Worm (Caenorhabditis elegans): ENCODE data around the gene R11D1.2.

R11D1.2 gene

DNA sequence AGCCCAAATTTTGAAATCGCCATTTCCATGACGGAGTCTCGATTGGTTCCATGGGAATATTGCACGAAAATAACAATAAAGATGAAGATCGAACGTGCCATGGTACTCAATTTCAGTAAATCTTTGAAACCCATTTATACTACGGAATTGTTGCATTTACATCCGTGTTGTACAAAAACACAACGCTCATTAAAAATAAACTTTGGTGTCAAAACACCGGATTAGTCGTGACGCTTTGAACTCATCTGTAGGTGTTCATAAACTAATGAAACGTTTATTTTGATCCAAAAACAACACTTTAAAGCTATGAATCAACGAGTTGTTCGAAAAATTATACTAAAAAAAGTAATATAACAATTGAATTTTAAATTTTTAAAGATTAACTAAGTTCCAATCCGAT, 5.7 kb downstream of the R11D1.2 start, which contains the start of gene R11D1.4:
Gene R11D1.4, minus strand, starts transcription at position 101 of the 400 bp plus-strand sequence.
- TF ChIP-seq ceh-27 (GFP tag; optimal IDR thresholded peaks at IDR 0.05) (no peak), fkh-3 (tag; optimal IDR thresholded peaks at IDR 0.05) (no peak)

DNA sequence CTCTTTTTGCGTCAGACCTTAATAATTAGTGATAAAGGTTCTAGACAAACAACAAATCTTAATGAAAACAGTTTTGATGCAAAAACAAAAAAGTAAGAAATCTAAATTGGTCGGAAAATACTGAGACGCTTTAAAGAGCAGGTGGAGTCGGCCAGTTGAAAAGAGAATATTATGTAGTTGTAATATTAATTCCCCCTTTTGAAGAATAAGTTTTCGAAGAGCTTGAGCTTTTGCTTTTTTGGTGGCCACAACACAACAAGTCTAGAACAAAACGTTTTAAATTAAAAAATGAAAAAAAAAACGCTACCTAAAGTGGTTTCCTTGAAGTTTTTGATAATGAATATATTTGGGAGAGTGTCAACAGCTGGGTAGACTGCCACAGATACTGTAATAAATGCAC, 8.0 kb downstream of the R11D1.2 start, which contains the start of gene str-178:
Gene str-178, minus strand, starts transcription at position 101 of the 400 bp plus-strand sequence.
- TF ChIP-seq F10E7.11 (tag; optimal IDR thresholded peaks at IDR 0.05) (no peak), nfya-1 (tag; optimal IDR thresholded peaks at IDR 0.05; ENCODE audit: borderline replicate concordance, insufficient read depth) (no peak), attf-5 (GFP tag; optimal IDR thresholded peaks at IDR 0.05) (no peak), sptf-2 (GFP tag; optimal IDR thresholded peaks at IDR 0.05) (no peak), somi-1 (GFP tag; optimal IDR thresholded peaks at IDR 0.05) (no peak), nfyb-1 (GFP tag; IDR thresholded peaks at IDR 0.05) (no peak), ztf-3 (GFP tag; optimal IDR thresholded peaks at IDR 0.05) (no peak), madf-10 (tag; optimal IDR thresholded peaks at IDR 0.05) (no peak), chd-7 (tag; optimal IDR thresholded peaks at IDR 0.05) (no peak)

ce11 chrV:12718622-12719021, 10.2 kb downstream of the R11D1.2 start, which contains the start of gene str-181:
TSS of gene str-181 (minus strand) at chrV:12718722.
- TF ChIP-seq tbp1 (GFP tag; optimal IDR thresholded peaks at IDR 0.05) (no peak), ztf-6 (GFP tag; IDR thresholded peaks at IDR 0.05) (no peak), ama-1 (optimal IDR thresholded peaks at IDR 0.05) (no peak), ama-1 (GFP tag; optimal IDR thresholded peaks at IDR 0.05) (no peak), lin-35 (GFP tag; optimal IDR thresholded peaks at IDR 0.05) (no peak), hmg-20 (GFP tag; IDR thresholded peaks at IDR 0.05) (no peak)

DNA sequence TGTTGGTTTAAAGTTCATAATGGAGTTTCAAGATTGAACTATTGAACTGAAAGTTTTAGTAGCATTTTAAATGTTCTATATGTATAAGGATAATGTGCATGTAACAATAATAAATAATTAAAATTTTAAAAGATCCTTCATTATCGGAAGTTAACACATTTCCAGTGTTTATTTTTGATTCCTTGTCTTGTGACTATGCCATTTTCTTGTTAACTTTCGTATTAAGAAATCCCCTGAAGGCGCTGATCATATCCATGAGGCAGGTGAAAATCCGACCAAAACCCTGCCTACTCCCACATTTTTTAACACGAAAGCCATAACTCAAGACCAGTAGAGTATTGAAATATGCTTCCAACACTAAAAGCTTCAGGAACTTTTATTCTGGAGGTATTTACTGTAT, 11.3 kb downstream of the R11D1.2 start, which contains the start of gene R11D1.7:
Gene R11D1.7, plus strand, starts transcription at position 301 of the 400 bp plus-strand sequence.
- no peak for TF ChIP-seq B0261.1 (tag; optimal IDR thresholded peaks at IDR 0.05)
- TF ChIP-seq let-526 (GFP tag; IDR thresholded peaks at IDR 0.05): no peak
- no peak for TF ChIP-seq nhr-27 (tag; optimal IDR thresholded peaks at IDR 0.05)
- TF ChIP-seq D2030.7 (GFP tag; IDR thresholded peaks at IDR 0.05): no peak
- TF ChIP-seq ztf-26 (tag; optimal IDR thresholded peaks at IDR 0.05): no peak
- TF ChIP-seq hrde-1 (tag; optimal IDR thresholded peaks at IDR 0.05; ENCODE audit: borderline replicate concordance): no peak
- TF ChIP-seq efl-1 (GFP tag; optimal IDR thresholded peaks at IDR 0.05): no peak
- TF ChIP-seq lir-1 (GFP tag; conservative IDR thresholded peaks at IDR 0.05): no peak
- no peak for TF ChIP-seq F49E8.2 (tag; optimal IDR thresholded peaks at IDR 0.05; ENCODE audit: insufficient read depth)
- TF ChIP-seq tbx-9 (tag; optimal IDR thresholded peaks at IDR 0.05; ENCODE audit: borderline replicate concordance): no peak
- TF ChIP-seq ceh-79 (tag; optimal IDR thresholded peaks at IDR 0.05): no peak
- no peak for TF ChIP-seq tlf-1 (GFP tag; optimal IDR thresholded peaks at IDR 0.05)
- TF ChIP-seq F37B4.10 (GFP tag; IDR thresholded peaks at IDR 0.05): no peak
- no peak for TF ChIP-seq unc-62 (GFP tag; optimal IDR thresholded peaks at IDR 0.05)
- no peak for TF ChIP-seq egl-18 (GFP tag; IDR thresholded peaks at IDR 0.05)

DNA sequence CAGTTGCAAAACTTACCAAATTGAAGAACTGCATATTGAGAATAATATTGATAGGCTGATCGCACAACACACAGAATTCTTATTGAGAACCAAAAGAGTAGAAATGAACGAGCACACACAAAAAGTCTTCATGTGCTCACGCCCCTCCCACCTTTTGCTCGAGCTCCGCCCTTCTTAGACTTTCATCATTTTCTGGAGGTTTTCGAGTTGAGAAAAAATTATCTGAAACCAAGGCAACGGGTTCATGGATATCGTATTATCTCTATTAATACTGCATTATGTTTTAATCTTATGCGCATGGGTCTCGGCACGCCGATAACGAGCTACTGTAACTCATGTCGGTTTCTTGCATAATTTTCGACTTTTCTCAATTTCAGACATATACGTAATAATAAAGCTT, 17.5 kb downstream of the R11D1.2 start, which contains the start of gene R11D1.12:
Gene R11D1.12, minus strand, starts transcription at position 101 of the 400 bp plus-strand sequence.
- no peak for TF ChIP-seq bed-2 (GFP tag; IDR thresholded peaks at IDR 0.05)
- no peak for TF ChIP-seq hmg-20 (GFP tag; IDR thresholded peaks at IDR 0.05)
- TF ChIP-seq madf-10 (tag; optimal IDR thresholded peaks at IDR 0.05): no peak
- no peak for TF ChIP-seq F37B4.10 (GFP tag; IDR thresholded peaks at IDR 0.05)
- TF ChIP-seq die-1 (tag; optimal IDR thresholded peaks at IDR 0.05): no peak
- TF ChIP-seq tbx-9 (tag; optimal IDR thresholded peaks at IDR 0.05; ENCODE audit: borderline replicate concordance): no peak
- no peak for TF ChIP-seq B0336.3 (GFP tag; IDR thresholded peaks at IDR 0.05)
- no peak for TF ChIP-seq madf-6 (GFP tag; IDR thresholded peaks at IDR 0.05)
- TF ChIP-seq ceh-100 (GFP tag; IDR thresholded peaks at IDR 0.05): no peak
